Fruit fly (Drosophila melanogaster) whole organism, prepupa: ENCODE results near the gene BCAS2.

ENCODE experiments used
- Blimp-1 ChIP-seq: fragments of 200-800 bp; sonication (Bioruptor generic); optimal IDR thresholded peaks from 3 replicates; lab custom pipeline; 2017; ENCODE audit warnings: missing biosample characterization, missing genetic modification characterization, mild to moderate bottlenecking, moderate library complexity, missing genetic modification reagents
- CG11294 ChIP-seq: fragments of 200-800 bp; sonication (Bioruptor generic); IDR thresholded peaks from 2 replicates; pipeline ENCODE4 v1.3.6; 2022; ENCODE audit warnings: missing biosample characterization, missing genetic modification characterization
- CG11902 ChIP-seq: fragments of 200-800 bp; sonication (Bioruptor generic); optimal IDR thresholded peaks from 3 replicates; lab custom pipeline; 2016; ENCODE audit warnings: missing biosample characterization, missing genetic modification characterization
- CG15336 ChIP-seq: fragments of 200-800 bp; sonication (Bioruptor generic); IDR thresholded peaks from 2 replicates; pipeline ENCODE4 v1.3.6; 2022; ENCODE audit warnings: missing biosample characterization, missing genetic modification characterization
- CG1621 ChIP-seq: fragments of 200-800 bp; sonication (Bioruptor generic); optimal IDR thresholded peaks from 3 replicates; lab custom pipeline; 2018; ENCODE audit warnings: missing biosample characterization, mild to moderate bottlenecking, missing genetic modification characterization
- CG16779 ChIP-seq: fragments of 200-800 bp; sonication (Bioruptor generic); optimal IDR thresholded peaks from 3 replicates; lab custom pipeline; 2017; ENCODE audit warnings: missing biosample characterization, mild to moderate bottlenecking, missing genetic modification characterization
- CG3032 ChIP-seq: fragments of 200-800 bp; optimal IDR thresholded peaks from 2 replicates; lab custom pipeline; 2019; ENCODE audit warnings: missing biosample characterization, mild to moderate bottlenecking, missing genetic modification characterization, moderate library complexity
- CG3919 ChIP-seq: fragments of 200-800 bp; sonication (Bioruptor generic); optimal IDR thresholded peaks from 3 replicates; lab custom pipeline; 2016; ENCODE audit warnings: missing biosample characterization, missing genetic modification characterization
- CG6163 ChIP-seq: fragments of 200-800 bp; sonication (Bioruptor generic); IDR thresholded peaks from 3 replicates; pipeline ENCODE4 v1.3.6; 2022; ENCODE audit warnings: missing biosample characterization, missing genetic modification characterization
- CG6276 ChIP-seq: fragments of 200-800 bp; sonication (Bioruptor generic); optimal IDR thresholded peaks from 2 replicates; lab custom pipeline; 2017; ENCODE audit warnings: missing biosample characterization, mild to moderate bottlenecking, missing genetic modification characterization
- CG6792 ChIP-seq: fragments of 200-800 bp; sonication (Bioruptor generic); optimal IDR thresholded peaks from 3 replicates; lab custom pipeline; 2016; ENCODE audit warnings: missing biosample characterization, missing genetic modification characterization
- CG6808 ChIP-seq: fragments of 200-800 bp; sonication (Bioruptor generic); optimal IDR thresholded peaks from 3 replicates; lab custom pipeline; 2017; ENCODE audit warnings: missing biosample characterization, missing genetic modification characterization, mild to moderate bottlenecking, moderate library complexity, missing genetic modification reagents
- CG6854 ChIP-seq: fragments of 200-800 bp; sonication (Bioruptor generic); optimal IDR thresholded peaks from 2 replicates; lab custom pipeline; 2017; ENCODE audit warnings: missing biosample characterization, mild to moderate bottlenecking, missing genetic modification characterization
- CG7368 ChIP-seq: fragments of 200-800 bp; sonication (Bioruptor generic); optimal IDR thresholded peaks from 3 replicates; lab custom pipeline; 2016; ENCODE audit warnings: missing biosample characterization, missing genetic modification characterization
- CG8119 ChIP-seq: fragments of 200-800 bp; sonication (Bioruptor generic); IDR thresholded peaks from 3 replicates; pipeline ENCODE4 v1.3.6; 2022; ENCODE audit warnings: missing biosample characterization, missing genetic modification characterization
- CG8319 ChIP-seq: fragments of 200-800 bp; sonication (Bioruptor generic); optimal IDR thresholded peaks from 3 replicates; lab custom pipeline; 2016; ENCODE audit warnings: missing biosample characterization, missing genetic modification characterization
- CG9139 ChIP-seq: fragments of 200-800 bp; sonication (Bioruptor generic); optimal IDR thresholded peaks from 3 replicates; lab custom pipeline; 2017; ENCODE audit warnings: missing biosample characterization, mild to moderate bottlenecking, missing genetic modification characterization
- Eip78C ChIP-seq: fragments of 200-800 bp; sonication (Bioruptor generic); peaks from one replicate; lab custom pipeline; 2016; ENCODE audit warnings: missing biosample characterization, missing genetic modification characterization
- Eip93F ChIP-seq: fragments of 200-800 bp; sonication (Bioruptor generic); optimal IDR thresholded peaks from 2 replicates; lab custom pipeline; 2016; ENCODE audit warnings: missing biosample characterization, mild to moderate bottlenecking, missing genetic modification characterization
- Ets21C ChIP-seq: fragments of 200-800 bp; sonication (Bioruptor generic); optimal IDR thresholded peaks from 3 replicates; lab custom pipeline; 2016; ENCODE audit warnings: missing biosample characterization, missing genetic modification characterization
- Met ChIP-seq: fragments of 200-800 bp; sonication (Bioruptor generic); optimal IDR thresholded peaks from 3 replicates; lab custom pipeline; 2016; ENCODE audit warnings: missing biosample characterization, missing genetic modification characterization
- Sox14 ChIP-seq: fragments of 200-800 bp; sonication (Bioruptor generic); optimal IDR thresholded peaks from 3 replicates; lab custom pipeline; 2016; ENCODE audit warnings: missing biosample characterization, missing genetic modification characterization
- dsx ChIP-seq: fragments of 200-800 bp; optimal IDR thresholded peaks from 3 replicates; lab custom pipeline; 2019; ENCODE audit warnings: missing biosample characterization, mild to moderate bottlenecking, missing genetic modification characterization, moderate library complexity; ENCODE audit not compliant: poor library complexity, severe bottlenecking
- eg ChIP-seq: fragments of 200-800 bp; sonication (Bioruptor generic); IDR thresholded peaks from 3 replicates; pipeline ENCODE4 v1.3.6; 2022; ENCODE audit warnings: missing biosample characterization, missing genetic modification characterization
- esn ChIP-seq: fragments of 200-800 bp; sonication (Bioruptor generic); optimal IDR thresholded peaks from 2 replicates; lab custom pipeline; 2016; ENCODE audit warnings: missing biosample characterization, mild to moderate bottlenecking, missing genetic modification characterization, moderate library complexity
- fd59A ChIP-seq: fragments of 200-800 bp; sonication (Bioruptor generic); optimal IDR thresholded peaks from 2 replicates; lab custom pipeline; 2017; ENCODE audit warnings: missing biosample characterization, mild to moderate bottlenecking, missing genetic modification characterization, missing genetic modification reagents
- salr ChIP-seq, 2 experiments: fragments of 200-800 bp; sonication (Bioruptor generic); optimal IDR thresholded peaks; 3 replicates each; lab custom pipeline; 2016 to 2018; ENCODE audit warnings: missing biosample characterization in 2 of 2, missing genetic modification characterization in 2 of 2, mild to moderate bottlenecking in 1 of 2
- ss ChIP-seq, 2 experiments: fragments of 200-800 bp; sonication (Bioruptor generic); optimal IDR thresholded peaks; 2 replicates in 1 of 2; 3 replicates in 1 of 2; lab custom pipeline; 2017 to 2018; ENCODE audit warnings: mild to moderate bottlenecking in 2 of 2, missing biosample characterization in 2 of 2, missing genetic modification characterization in 2 of 2, moderate library complexity in 1 of 2
- svp ChIP-seq: fragments of 200-800 bp; sonication (Bioruptor generic); peaks from one replicate; lab custom pipeline; 2016; ENCODE audit warnings: missing biosample characterization, missing genetic modification characterization
- vri ChIP-seq: fragments of 200-800 bp; sonication (Bioruptor generic); optimal IDR thresholded peaks from 3 replicates; lab custom pipeline; 2016; ENCODE audit warnings: missing biosample characterization, mild to moderate bottlenecking, missing genetic modification characterization

Gene BCAS2

DNA sequence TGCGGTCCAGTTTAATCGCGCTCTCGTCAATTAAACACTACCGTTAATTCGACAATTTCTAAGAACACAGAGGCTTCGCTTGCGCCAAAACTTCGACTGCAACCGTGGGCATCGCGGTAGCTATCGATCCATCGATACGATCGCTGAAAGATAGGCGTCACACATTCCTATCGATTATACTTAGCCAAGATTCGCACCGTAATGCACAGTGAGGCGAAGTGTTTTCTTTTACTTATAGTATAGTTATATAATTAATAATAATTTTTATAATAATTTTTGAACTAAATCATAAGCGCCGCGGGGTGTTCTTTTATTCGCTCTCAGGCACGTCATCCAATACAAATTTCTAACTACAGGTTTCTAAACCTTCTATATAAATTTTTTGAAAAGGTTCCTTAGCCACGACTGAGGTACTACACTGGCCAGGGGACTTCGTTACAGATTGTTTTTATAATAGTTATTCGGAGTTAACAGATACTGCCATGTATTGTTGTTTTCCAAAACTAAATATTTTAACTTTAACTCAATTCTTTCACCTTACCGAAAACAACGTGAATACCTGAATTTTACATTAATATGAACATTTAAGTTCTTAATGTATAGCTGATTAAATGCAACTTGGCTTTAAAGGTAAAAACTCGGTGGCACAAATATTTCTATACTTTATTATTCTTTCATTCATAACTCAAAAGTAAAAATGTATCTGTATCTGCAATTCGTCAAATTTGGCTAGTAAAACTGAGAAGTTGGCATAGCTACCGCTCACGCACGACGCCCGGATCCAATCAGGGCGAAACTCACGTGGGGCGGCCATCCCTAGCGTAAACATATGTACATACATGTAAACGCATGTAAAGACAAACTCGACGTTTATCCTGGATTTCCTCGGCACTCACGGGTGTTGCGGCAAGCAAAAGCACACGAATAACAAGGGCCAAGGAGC is 15.9 kb upstream of the BCAS2 start, which contains the start of the genes NSD and BOD1 (continued):
- TF ChIP-seq Ets21C (GFP tag; lab: Kevin White, UChicago): no peak
- TF ChIP-seq, all 60 proteins: peak for 19

DNA sequence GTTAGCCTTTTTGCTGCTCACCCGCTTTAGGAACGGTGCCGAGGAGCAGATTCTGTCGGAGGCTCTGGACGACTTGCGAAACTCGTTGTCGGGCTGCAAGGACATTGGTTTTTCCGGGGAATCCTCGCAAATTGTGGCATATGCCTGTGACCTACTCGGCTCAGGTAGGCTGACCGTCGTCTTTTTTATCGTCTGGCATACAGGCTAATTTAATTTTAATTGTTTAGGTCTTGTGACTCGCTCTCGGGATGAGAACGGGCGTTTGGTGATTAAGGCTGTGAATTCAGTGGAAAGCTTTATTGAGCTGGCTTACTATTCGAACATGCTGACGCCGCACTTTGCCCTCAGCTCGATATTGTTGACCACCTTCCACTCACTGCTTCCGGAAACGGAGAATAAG is 9.3 kb upstream of the BCAS2 start:
- TF ChIP-seq CG6808 (GFP tag; lab: Kevin White, UChicago): no peak
- no peak for TF ChIP-seq dsx (GFP tag; lab: Kevin White, UChicago)
- TF ChIP-seq CG11294 (GFP tag; lab: Robert Waterston, UW): no peak
- no peak for TF ChIP-seq esn (GFP tag; lab: Kevin White, UChicago)
- no peak for TF ChIP-seq CG8319
- no peak for TF ChIP-seq CG9139 (GFP tag; lab: Kevin White, UChicago)
- no peak for TF ChIP-seq CG6163 (GFP tag; lab: Robert Waterston, UW)
- no peak for TF ChIP-seq ss (GFP tag; optimal IDR thresholded peaks at IDR 0.05; lab: Kevin White, UChicago)
- TF ChIP-seq svp (GFP tag; lab: Kevin White, UChicago): no peak
- no peak for TF ChIP-seq fd59A (GFP tag; lab: Kevin White, UChicago)
- no peak for TF ChIP-seq CG3032
- no peak for TF ChIP-seq CG15336 (GFP tag; lab: Robert Waterston, UW)
- no peak for TF ChIP-seq CG8119 (GFP tag; lab: Robert Waterston, UW)
- no peak for TF ChIP-seq CG16779

DNA sequence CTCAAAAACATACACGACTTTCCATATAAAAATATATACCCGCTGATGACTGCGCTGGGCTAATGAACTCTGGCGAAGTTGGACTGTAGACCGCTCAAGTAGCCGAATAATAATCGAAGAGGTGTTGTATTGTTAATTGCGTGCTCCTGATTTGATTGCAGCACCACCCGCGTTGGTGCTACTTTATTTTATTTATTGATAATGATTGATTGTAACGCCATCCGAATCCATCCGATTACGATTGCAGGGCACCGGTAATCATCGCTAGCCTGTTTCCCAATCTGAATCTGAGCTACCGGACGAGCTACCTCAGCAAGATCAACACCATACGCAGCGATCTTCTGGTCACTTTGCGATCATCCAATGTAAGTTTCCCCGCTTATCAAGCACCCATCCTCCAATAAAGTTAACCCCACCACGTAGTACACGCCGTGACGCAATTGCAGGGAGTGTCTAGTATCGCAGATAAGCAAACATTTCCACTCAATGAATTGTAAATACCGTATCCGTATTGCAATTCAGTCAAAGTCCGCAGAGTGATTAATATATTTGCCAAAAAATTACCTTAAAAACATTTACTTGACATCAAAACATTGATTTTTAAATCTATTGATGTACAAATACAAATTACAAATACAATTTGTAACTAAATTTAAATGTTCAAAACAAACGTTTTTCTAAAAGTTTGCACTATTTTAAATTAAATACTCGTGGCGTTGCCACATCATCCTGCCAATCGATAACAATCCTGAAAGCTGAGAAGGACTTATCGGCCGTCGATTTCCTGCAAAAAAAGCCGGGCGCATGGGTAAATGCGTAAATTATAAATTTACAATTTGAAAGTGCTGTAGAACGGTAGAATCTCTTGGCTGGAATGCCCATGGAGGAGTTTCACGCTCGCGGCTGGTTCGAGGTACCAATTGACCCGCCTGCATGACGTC is 7.1 kb upstream of the BCAS2 start:
- TF ChIP-seq CG15336 (GFP tag; lab: Robert Waterston, UW) (no peak), ss (GFP tag; optimal IDR thresholded peaks at IDR 0.05; lab: Kevin White, UChicago) (peak in 1 of 2 experiments; percentile 16), CG6854 (peak; percentile 1), CG11902 (GFP tag; lab: Kevin White, UChicago) (no peak), CG6276 (GFP tag; lab: Kevin White, UChicago) (peak; percentile 13), vri (GFP tag; lab: Kevin White, UChicago) (peak; percentile 91), svp (GFP tag; lab: Kevin White, UChicago) (peak; percentile 87), CG8119 (GFP tag; lab: Robert Waterston, UW) (no peak), Eip93F (GFP tag; lab: Kevin White, UChicago) (peak; percentile 71), CG16779 (peak; percentile 42), Eip78C (GFP tag; lab: Kevin White, UChicago) (peak; percentile 13), Met (no peak)

DNA sequence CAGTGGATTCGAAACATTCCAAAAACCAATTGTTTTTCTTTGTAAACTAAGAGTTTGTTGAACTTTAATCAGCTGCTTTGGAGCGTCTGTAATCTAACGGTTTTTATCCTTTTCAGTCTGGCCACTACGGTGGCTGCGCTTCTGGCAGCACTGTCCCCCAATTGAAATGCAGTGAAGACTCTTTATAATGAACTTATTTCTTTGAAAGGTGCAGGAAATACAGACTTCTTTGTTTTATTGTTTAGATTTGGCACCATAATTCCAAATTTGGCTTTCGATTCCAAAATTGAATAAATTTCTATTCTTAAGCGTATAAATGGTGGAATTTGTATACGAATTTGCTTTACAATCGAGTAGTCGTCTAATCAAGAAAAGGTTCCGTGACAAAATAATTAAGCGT is 6.0 kb upstream of the BCAS2 start, which contains the start of gene nenya:
TSS of gene nenya (minus strand) at position 35 of the 400 bp plus-strand sequence.
- no peak for TF ChIP-seq CG7368 (GFP tag; lab: Kevin White, UChicago)
- peak; percentile 43 for TF ChIP-seq Eip78C (GFP tag; lab: Kevin White, UChicago)
- peak; percentile 67 for TF ChIP-seq svp (GFP tag; lab: Kevin White, UChicago)
- TF ChIP-seq esn (GFP tag; lab: Kevin White, UChicago): peak; percentile 5

DNA sequence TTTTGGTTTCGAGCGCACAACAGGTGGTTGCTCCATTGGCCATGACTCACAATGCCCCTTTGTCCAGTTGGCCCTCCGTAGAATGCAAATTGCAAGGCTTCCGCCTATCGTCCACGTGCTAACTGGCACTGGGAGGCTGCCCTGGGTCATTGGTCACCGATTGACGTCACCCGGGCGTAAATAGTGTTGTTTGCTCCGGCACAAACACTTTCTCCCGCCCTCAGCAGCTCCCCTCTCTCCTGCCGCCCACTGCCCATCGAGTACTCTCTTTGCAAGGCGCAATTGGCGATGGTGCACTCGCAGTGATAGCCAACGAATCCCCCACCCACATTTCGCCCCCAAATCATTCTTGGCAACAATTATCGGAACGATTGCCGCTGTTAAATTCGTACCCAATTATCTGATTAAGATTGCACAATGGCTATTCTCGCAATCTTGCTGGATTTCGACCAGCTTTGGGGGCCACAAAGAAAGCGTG is 4.6 kb upstream of the BCAS2 start:
- TF ChIP-seq CG1621 (tag; lab: Kevin White, UChicago) (no peak), vri (GFP tag; lab: Kevin White, UChicago) (peak; percentile 93), Eip93F (GFP tag; lab: Kevin White, UChicago) (peak; percentile 77), salr (GFP tag; optimal IDR thresholded peaks at IDR 0.05; lab: Kevin White, UChicago) (no peak), svp (GFP tag; lab: Kevin White, UChicago) (peak; percentile 57), Sox14 (GFP tag; lab: Kevin White, UChicago) (peak; percentile 20), CG6854 (no peak), eg (GFP tag; lab: Robert Waterston, UW) (0 out of 3 replicates have a peak, but pooled peaks have one; percentile 29), Eip78C (GFP tag; lab: Kevin White, UChicago) (no peak), CG3919 (GFP tag; lab: Kevin White, UChicago) (no peak), Blimp-1 (GFP tag; lab: Kevin White, UChicago) (no peak), CG6792 (no peak)
